Worm (Caenorhabditis elegans) whole organism, mixed stage, embryonic: ENCODE data around the gene ttr-51.

Source experiments
- M03D4.4 ChIP-seq: sonication (generic microtip); optimal IDR thresholded peaks from 2 replicates; lab custom pipeline; 2017; ENCODE audit warnings: mild to moderate bottlenecking, missing genetic modification characterization, missing compliant biosample characterization
- ceh-43 ChIP-seq: fragments of 200-800 bp; sonication (Bioruptor generic); optimal IDR thresholded peaks from 2 replicates; lab custom pipeline; 2018; ENCODE audit warnings: mild to moderate bottlenecking, missing genetic modification characterization, moderate library complexity, missing compliant biosample characterization
- elt-1 ChIP-seq: sonication (generic microtip); optimal IDR thresholded peaks from 2 replicates; lab custom pipeline; 2017; ENCODE audit warnings: missing genetic modification characterization, mild to moderate bottlenecking, missing compliant biosample characterization, antibody characterized with exemption, moderate library complexity, borderline replicate concordance; ENCODE audit not compliant: insufficient read depth
- ham-2 ChIP-seq: fragments of 200-800 bp; sonication (Bioruptor generic); optimal IDR thresholded peaks from 2 replicates; lab custom pipeline; 2018; ENCODE audit warnings: mild to moderate bottlenecking, missing genetic modification characterization, missing compliant biosample characterization
- lsy-2 ChIP-seq: fragments of 150-350 bp; optimal IDR thresholded peaks from 2 replicates; lab custom pipeline; 2014; ENCODE audit warnings: missing biosample characterization, missing genetic modification characterization
- mab-5 ChIP-seq: fragments of 150-350 bp; optimal IDR thresholded peaks from 2 replicates; lab custom pipeline; 2014; ENCODE audit warnings: missing biosample characterization, missing genetic modification characterization
- nhr-76 ChIP-seq: sonication (generic microtip); optimal IDR thresholded peaks from 2 replicates; lab custom pipeline; 2017; ENCODE audit warnings: missing biosample characterization, missing genetic modification characterization
- pha-4 ChIP-seq: fragments of 150-350 bp; optimal IDR thresholded peaks from 2 replicates; lab custom pipeline; 2018; ENCODE audit warnings: missing biosample characterization, missing genetic modification reagents, missing genetic modification characterization
- snpc-4 ChIP-seq: fragments of 150-350 bp; optimal IDR thresholded peaks from 2 replicates; lab custom pipeline; 2014; ENCODE audit warnings: missing biosample characterization, missing genetic modification characterization
- unc-39 ChIP-seq: fragments of 150-350 bp; optimal IDR thresholded peaks from 2 replicates; lab custom pipeline; 2014; ENCODE audit warnings: missing biosample characterization, missing genetic modification characterization
- unc-62 ChIP-seq: fragments of 150-350 bp; optimal IDR thresholded peaks from 2 replicates; lab custom pipeline; 2014; ENCODE audit warnings: missing biosample characterization, missing genetic modification reagents, missing genetic modification characterization
- zip-8 ChIP-seq: fragments of 150-350 bp; optimal IDR thresholded peaks from 2 replicates; lab custom pipeline; 2014; ENCODE audit warnings: missing biosample characterization, missing genetic modification characterization

ce11 chrIV:13241340-13241739, 10.8 kb downstream of the ttr-51 start:
- no peak for TF ChIP-seq snpc-4
- no peak for TF ChIP-seq zip-8 (tag; lab: Kevin White, UChicago)
- no peak for TF ChIP-seq lsy-2 (tag; lab: Kevin White, UChicago)
- TF ChIP-seq ham-2 (GFP tag; lab: Kevin White, UChicago), result no peak
- TF ChIP-seq elt-1, result no peak
- no peak for TF ChIP-seq pha-4 (tag; lab: Kevin White, UChicago)
- no peak for TF ChIP-seq unc-39 (tag; lab: Kevin White, UChicago)
- TF ChIP-seq unc-62 (GFP tag; lab: Kevin White, UChicago), result no peak
- no peak for TF ChIP-seq nhr-76
- no peak for TF ChIP-seq ceh-43 (GFP tag; lab: Kevin White, UChicago)
- TF ChIP-seq mab-5, result no peak
- TF ChIP-seq M03D4.4 (tag; lab: Kevin White, UChicago), result no peak
